Worm (Caenorhabditis elegans): Measurements from ENCODE around the gene E_BE45912.2.

DNA sequence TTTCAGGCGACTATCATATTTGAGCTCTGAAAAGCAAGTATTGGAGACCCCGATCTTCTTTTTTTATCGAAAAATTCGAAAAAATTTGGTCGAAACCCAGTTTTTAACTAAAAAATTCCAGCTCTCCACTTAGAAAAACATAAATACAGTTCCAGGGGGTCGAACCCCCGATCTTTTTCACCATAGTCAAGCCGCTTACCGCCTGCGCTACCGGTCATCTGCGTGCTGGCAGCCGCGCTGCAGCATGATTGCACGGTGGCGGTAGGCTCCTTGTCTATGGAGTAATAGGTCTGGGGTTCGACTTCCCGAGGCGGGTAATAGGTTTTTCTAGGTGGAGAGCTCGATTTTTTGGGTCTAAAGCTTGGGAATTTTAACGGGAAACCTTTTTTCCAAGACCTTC is 21.1 kb downstream of the E_BE45912.2 start, which contains the start of gene clc-24:
- no peak for TF ChIP-seq efl-1 (optimal IDR thresholded peaks at IDR 0.05)
- no peak for TF ChIP-seq efl-1 (GFP tag; optimal IDR thresholded peaks at IDR 0.05 in 1 of 2)
- no peak for TF ChIP-seq lin-15B (tag; optimal IDR thresholded peaks at IDR 0.05)
- no peak for TF ChIP-seq ztf-4 (tag; optimal IDR thresholded peaks at IDR 0.05)
- TF ChIP-seq mdl-1 (tag; optimal IDR thresholded peaks at IDR 0.05): no peak
- no peak for TF ChIP-seq hpl-2 (GFP tag; optimal IDR thresholded peaks at IDR 0.05)
- no peak for TF ChIP-seq unc-62 (GFP tag; optimal IDR thresholded peaks at IDR 0.05)
- no peak for TF ChIP-seq ama-1 (optimal IDR thresholded peaks at IDR 0.05)
- no peak for TF ChIP-seq aly-2 (tag; optimal IDR thresholded peaks at IDR 0.05)

Measured in whole organism, L1 larva.